Fruit fly (Drosophila melanogaster): ENCODE data around the gene CG15739.

The CG15739 gene

DNA sequence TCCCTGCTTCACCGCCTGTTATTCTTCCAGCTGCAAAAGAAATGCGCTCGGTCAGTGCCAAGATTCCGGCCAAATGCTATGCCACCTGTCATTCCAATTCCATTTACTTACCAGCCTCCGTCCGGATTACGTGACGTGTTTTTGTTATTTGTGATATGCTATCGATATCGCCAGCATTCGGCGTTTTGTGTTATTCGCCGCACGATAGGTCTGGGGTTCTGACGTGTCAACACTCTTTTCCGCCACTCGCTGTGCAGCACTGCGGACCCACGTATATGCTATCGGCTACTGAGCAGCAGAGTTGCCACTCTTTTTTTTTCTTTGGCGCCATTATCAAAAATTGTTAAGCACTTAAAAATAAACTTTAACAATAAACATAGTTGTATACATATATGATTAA lies 20.8 kb upstream of the CG15739 start, which contains the start of gene p24-1 (continued):
- TF ChIP-seq Fer3 (tag; optimal IDR thresholded peaks at IDR 0.05) (peak; percentile 12), sens-2 (GFP tag; IDR thresholded peaks at IDR 0.05) (no peak), CG15601 (tag; optimal IDR thresholded peaks at IDR 0.05) (peak; percentile 34), Hr51 (GFP tag; optimal IDR thresholded peaks at IDR 0.05) (peak in 1 of 2 experiments; percentile 49), Dfd (GFP tag; optimal IDR thresholded peaks at IDR 0.05) (no peak), Dbx (GFP tag; IDR thresholded peaks at IDR 0.05) (peak; percentile 71; the same call in 2 of the 3 replicates), CG15011 (GFP tag; optimal IDR thresholded peaks at IDR 0.05) (no peak), CHES-1-like (GFP tag; optimal IDR thresholded peaks at IDR 0.05) (peak; percentile 52), Ets97D (GFP tag; optimal IDR thresholded peaks at IDR 0.05) (peak; percentile 89), CG8388 (GFP tag; optimal IDR thresholded peaks at IDR 0.05) (no peak), tx (GFP tag; optimal IDR thresholded peaks at IDR 0.05) (no peak), mam (GFP tag; optimal IDR thresholded peaks at IDR 0.05) (peak; percentile 68), pum (GFP tag; optimal IDR thresholded peaks at IDR 0.05) (peak; percentile 28), CG11504 (tag; optimal IDR thresholded peaks at IDR 0.05) (peak; percentile 36), CG17359 (tag; optimal IDR thresholded peaks at IDR 0.05) (peak; percentile 23), CG1233 (GFP tag; optimal IDR thresholded peaks at IDR 0.05) (no peak), Aef1 (GFP tag; IDR thresholded peaks at IDR 0.05) (no peak), ro (GFP tag; IDR thresholded peaks at IDR 0.05) (no peak), zfh1 (GFP tag; IDR thresholded peaks at IDR 0.05) (no peak; the same call in 2 of the 3 replicates), CG10267 (tag; optimal IDR thresholded peaks at IDR 0.05) (peak; percentile 95), CG7987 (GFP tag; optimal IDR thresholded peaks at IDR 0.05) (peak; percentile 26), CG13287 (GFP tag; IDR thresholded peaks at IDR 0.05; ENCODE audit: partially characterized antibody) (peak; percentile 91), CG11696 (GFP tag; IDR thresholded peaks at IDR 0.05) (no peak), dimm (GFP tag; IDR thresholded peaks at IDR 0.05) (no peak), CG12659 (GFP tag; optimal IDR thresholded peaks at IDR 0.05) (peak; percentile 67), CG30403 (GFP tag; optimal IDR thresholded peaks at IDR 0.05) (peak; percentile 42), CG15269 (tag; optimal IDR thresholded peaks at IDR 0.05) (peak; percentile 23), CkIIα-i1 (GFP tag; IDR thresholded peaks at IDR 0.05) (no peak), HHEX (GFP tag; optimal IDR thresholded peaks at IDR 0.05) (peak; percentile 25), CG1647 (GFP tag; optimal IDR thresholded peaks at IDR 0.05) (peak; percentile 22), mld (GFP tag; IDR thresholded peaks at IDR 0.05; ENCODE audit: partially characterized antibody) (peak; percentile 81), sna (GFP tag; IDR thresholded peaks at IDR 0.05; ENCODE audit: partially characterized antibody) (peak; percentile 82), dpn (GFP tag; optimal IDR thresholded peaks at IDR 0.05) (peak; percentile 51 to 64), trem (tag; optimal IDR thresholded peaks at IDR 0.05) (peak; percentile 54), Six4 (GFP tag; optimal IDR thresholded peaks at IDR 0.05) (no peak), salm (tag; optimal IDR thresholded peaks at IDR 0.05) (no peak), CG3163 (GFP tag; optimal IDR thresholded peaks at IDR 0.05) (peak; percentile 43), zf30C (GFP tag; optimal IDR thresholded peaks at IDR 0.05) (no peak), Ptx1 (GFP tag; IDR thresholded peaks at IDR 0.05) (peak; percentile 29; the same call in 1 of the 2 replicates), luna (GFP tag; optimal IDR thresholded peaks at IDR 0.05) (no peak), amos (GFP tag; IDR thresholded peaks at IDR 0.05; ENCODE audit: partially characterized antibody) (peak; percentile 94), org-1 (GFP tag; optimal IDR thresholded peaks at IDR 0.05) (no peak), so (GFP tag; IDR thresholded peaks at IDR 0.05) (no peak), slbo (GFP tag; IDR thresholded peaks at IDR 0.05) (peak; percentile 81), Max (GFP tag; optimal IDR thresholded peaks at IDR 0.05) (no peak), tna (GFP tag; IDR thresholded peaks at IDR 0.05; ENCODE audit: partially characterized antibody) (peak; percentile 78), wdn (GFP tag; IDR thresholded peaks at IDR 0.05) (0 out of 2 replicates have a peak, but pooled peaks have one; percentile 32), slou (GFP tag; optimal IDR thresholded peaks at IDR 0.05) (no peak), CG6813 (GFP tag; optimal IDR thresholded peaks at IDR 0.05) (no peak), knrl (GFP tag; IDR thresholded peaks at IDR 0.05; ENCODE audit: partially characterized antibody) (peak; percentile 85)

Data from whole organism, embryonic.